Fruit fly (Drosophila melanogaster): Measurements from ENCODE around the gene ERp44.

The ERp44 gene

DNA sequence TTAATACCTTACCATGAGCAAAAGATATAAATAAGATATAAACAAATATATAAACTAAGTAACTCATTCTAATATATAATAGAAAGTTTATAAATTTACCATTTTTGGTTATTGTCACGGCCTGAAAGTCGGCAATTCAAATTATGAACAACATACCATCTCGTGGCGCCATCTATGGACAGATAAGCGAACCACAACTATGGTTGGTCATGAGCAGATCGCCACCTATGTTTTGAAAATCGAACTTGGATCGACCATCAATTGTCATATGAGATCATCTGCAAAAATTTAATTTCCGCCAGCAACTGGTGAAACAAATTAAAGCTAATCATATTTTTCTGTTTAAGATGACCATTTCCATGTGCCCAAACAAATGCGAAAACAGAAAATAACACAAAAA is 52.8 kb downstream of the ERp44 start (continued):
- TF ChIP-seq dysf (GFP tag; IDR thresholded peaks at IDR 0.05) (0 out of 3 replicates have a peak, but pooled peaks have one; percentile 24), CG17359 (tag; optimal IDR thresholded peaks at IDR 0.05) (peak; percentile 23), dimm (GFP tag; IDR thresholded peaks at IDR 0.05) (no peak), maf-S (GFP tag; optimal IDR thresholded peaks at IDR 0.05) (no peak), CG15696 (tag; optimal IDR thresholded peaks at IDR 0.05) (peak; percentile 24), CG7987 (GFP tag; optimal IDR thresholded peaks at IDR 0.05) (no peak), CoRest (tag; optimal IDR thresholded peaks at IDR 0.05) (peak; percentile 22), insv (GFP tag; optimal IDR thresholded peaks at IDR 0.05) (peak in 1 of 2 experiments; percentile 1), ftz-f1 (GFP tag; optimal IDR thresholded peaks at IDR 0.05) (peak; percentile 85), CG31224 (GFP tag; IDR thresholded peaks at IDR 0.05) (no peak), nmo (GFP tag; optimal IDR thresholded peaks at IDR 0.05) (peak; percentile 0), Camta (GFP tag; optimal IDR thresholded peaks at IDR 0.05) (no peak), nau (GFP tag; optimal IDR thresholded peaks at IDR 0.05) (no peak), so (GFP tag; IDR thresholded peaks at IDR 0.05) (no peak), Jarid2 (GFP tag; optimal IDR thresholded peaks at IDR 0.05) (no peak), CG17829 (tag; optimal IDR thresholded peaks at IDR 0.05) (peak; percentile 43), CG11247 (GFP tag; IDR thresholded peaks at IDR 0.05) (peak; percentile 41; the same call in 1 of the 2 replicates), C15 (GFP tag; IDR thresholded peaks at IDR 0.05) (no peak), Eip74EF (GFP tag; optimal IDR thresholded peaks at IDR 0.05) (no peak), CG11723 (GFP tag; optimal IDR thresholded peaks at IDR 0.05) (no peak)

DNA sequence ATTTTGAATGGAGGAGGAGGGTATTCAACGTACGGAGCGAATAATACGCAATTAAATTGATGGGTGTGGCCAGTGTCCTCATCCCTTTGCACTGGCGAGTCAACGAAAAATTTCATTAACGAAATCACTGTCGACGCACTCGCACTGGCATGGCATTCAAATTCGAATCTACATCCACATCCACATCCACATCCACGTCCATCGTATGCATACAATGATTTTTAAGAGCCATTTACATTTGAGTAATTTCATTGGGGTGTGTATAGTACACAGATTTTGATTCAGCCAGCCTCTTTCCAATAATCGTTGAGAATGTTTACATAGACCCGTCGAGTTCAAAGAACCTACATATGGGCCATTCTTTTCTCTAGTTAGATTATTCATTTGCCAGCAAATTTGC is 53.5 kb downstream of the ERp44 start:
- TF ChIP-seq Nf-YB (GFP tag; optimal IDR thresholded peaks at IDR 0.05) (peak; percentile 61), Dad (GFP tag; optimal IDR thresholded peaks at IDR 0.05) (no peak), Mrtf (GFP tag; IDR thresholded peaks at IDR 0.05) (no peak), CG2199 (GFP tag; IDR thresholded peaks at IDR 0.05) (peak; percentile 68; the same call in 1 of the 3 replicates), Nf-YC (tag; optimal IDR thresholded peaks at IDR 0.05) (peak; percentile 54)

Data from whole organism, embryonic.